Fruit fly (Drosophila melanogaster): ENCODE data around the gene CheA84a.

DNA sequence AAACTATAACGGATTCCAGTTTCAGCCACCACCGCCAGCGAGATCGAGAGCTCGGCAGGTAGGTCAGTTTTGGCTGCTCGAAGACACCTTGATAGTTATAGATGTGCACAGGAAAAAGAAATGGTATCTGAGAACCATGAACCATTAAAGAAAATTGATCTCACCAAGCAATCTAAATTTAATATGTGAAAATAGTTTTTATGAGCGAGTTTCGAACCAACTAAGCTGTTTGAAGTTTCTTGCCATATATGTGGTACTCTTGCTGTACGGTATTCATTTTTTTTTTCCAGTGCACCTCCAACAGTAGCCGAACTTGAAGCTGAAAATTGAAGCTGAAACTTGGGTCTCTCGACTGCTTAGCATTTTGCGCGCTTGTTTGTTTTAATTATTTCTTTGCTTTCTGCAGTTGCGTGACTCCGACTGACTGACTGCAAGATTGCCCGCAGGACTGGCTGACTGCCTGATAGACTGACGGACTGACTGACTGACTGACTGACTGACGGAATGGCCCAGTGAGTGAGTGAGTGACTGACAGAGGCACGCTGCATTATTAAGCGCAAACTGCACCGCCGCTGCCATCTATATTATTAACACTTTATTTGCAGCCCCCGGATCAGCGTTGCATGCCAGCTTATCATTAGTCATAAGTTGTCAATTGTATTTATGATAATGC lies 33.0 kb downstream of the CheA84a start:
- TF ChIP-seq OdsH (GFP tag; optimal IDR thresholded peaks at IDR 0.05) = no peak
- TF ChIP-seq Mio (GFP tag; optimal IDR thresholded peaks at IDR 0.05) = no peak
- no peak for TF ChIP-seq CrebA (GFP tag; optimal IDR thresholded peaks at IDR 0.05; ENCODE audit: borderline replicate concordance)
- TF ChIP-seq sv (GFP tag; optimal IDR thresholded peaks at IDR 0.05) = no peak
- no peak for TF ChIP-seq Abd-B (GFP tag; optimal IDR thresholded peaks at IDR 0.05)

Data from whole organism, wandering third instar larva.